Fruit fly (Drosophila melanogaster) Kc167 (cell line): Measurements from ENCODE around the gene CG43339.

Experiments
- Myc ChIP-seq: fragments of >200 bp; optimal IDR thresholded peaks from 2 replicates; lab custom pipeline; 2017; ENCODE audit warnings: missing external identifiers
- h ChIP-seq: fragments of >200 bp; optimal IDR thresholded peaks from 3 replicates; lab custom pipeline; 2018; ENCODE audit warnings: missing external identifiers
- insv ChIP-seq: fragments of >200 bp; optimal IDR thresholded peaks from 3 replicates; lab custom pipeline; 2018; ENCODE audit warnings: missing external identifiers
- psq ChIP-seq: fragments of >200 bp; optimal IDR thresholded peaks from 2 replicates; lab custom pipeline; 2017; ENCODE audit warnings: missing external identifiers

DNA sequence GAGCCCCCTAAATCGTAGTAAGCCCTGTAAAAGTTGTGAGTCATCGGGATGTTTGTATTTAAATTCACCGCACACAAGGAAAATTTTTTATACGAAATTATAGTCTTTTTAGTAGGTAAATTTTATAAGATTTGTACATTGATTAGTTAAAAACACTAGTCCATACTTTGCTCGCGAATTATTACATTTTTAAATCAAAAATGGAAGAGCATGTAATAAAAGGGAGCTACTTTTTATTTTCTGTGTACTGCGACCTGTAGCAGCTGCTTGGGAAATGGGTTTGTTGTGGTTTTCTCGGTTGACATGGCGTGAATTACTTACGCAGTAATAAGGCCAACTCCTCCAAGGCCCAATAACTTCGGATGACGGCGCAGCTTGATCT lies 21.6 kb upstream of the CG43339 start:
- TF ChIP-seq psq (lab: Kevin White, UChicago) = no peak
- no peak for TF ChIP-seq insv (lab: Kevin White, UChicago)
- no peak for TF ChIP-seq Myc (lab: Kevin White, UChicago)
- TF ChIP-seq h (lab: Kevin White, UChicago) = no peak
